Worm (Caenorhabditis elegans) whole organism, young adult: ENCODE data around the gene F12E12.2.

Experiments
- F39B2.1 ChIP-seq: fragments of 200-800 bp; sonication (Bioruptor generic); IDR thresholded peaks from 2 replicates; pipeline ENCODE4 v1.3.6; 2022; ENCODE audit warnings: missing genetic modification reagents, missing genetic modification characterization, missing compliant biosample characterization
- Y53G8AR.9 ChIP-seq: fragments of 200-800 bp; sonication (Bioruptor generic); conservative IDR thresholded peaks from 2 replicates; pipeline ENCODE4 v1.3.6; 2022; ENCODE audit warnings: missing genetic modification reagents, missing genetic modification characterization, missing compliant biosample characterization
- aptf-3 ChIP-seq: fragments of 200-800 bp; sonication (Bioruptor generic); IDR thresholded peaks from 2 replicates; pipeline ENCODE4 v1.3.6; 2022; ENCODE audit warnings: missing genetic modification characterization, missing compliant biosample characterization
- ccch-3 ChIP-seq: fragments of 200-800 bp; sonication (Bioruptor generic); optimal IDR thresholded peaks from 2 replicates; lab custom pipeline; 2018; ENCODE audit warnings: mild to moderate bottlenecking, missing genetic modification characterization, missing compliant biosample characterization
- die-1 ChIP-seq: sonication (generic microtip); optimal IDR thresholded peaks from 2 replicates; lab custom pipeline; 2016; ENCODE audit warnings: missing genotype, mild to moderate bottlenecking, missing genetic modification characterization, missing compliant biosample characterization
- hlh-12 ChIP-seq: sonication (generic microtip); optimal IDR thresholded peaks from 2 replicates; lab custom pipeline; 2016; ENCODE audit warnings: missing genetic modification characterization, missing compliant biosample characterization
- hmg-20 ChIP-seq: fragments of 200-800 bp; sonication (Bioruptor generic); IDR thresholded peaks from 2 replicates; pipeline ENCODE4 v1.3.6; 2022; ENCODE audit warnings: missing genetic modification reagents, missing genetic modification characterization, missing compliant biosample characterization
- madf-10 ChIP-seq: sonication (generic microtip); optimal IDR thresholded peaks from 2 replicates; lab custom pipeline; 2016; ENCODE audit warnings: mild to moderate bottlenecking, missing genetic modification characterization, missing compliant biosample characterization
- pha-4 ChIP-seq: fragments of 150-350 bp; sonication (generic microtip); optimal IDR thresholded peaks from 2 replicates; lab custom pipeline; 2014; ENCODE audit warnings: missing biosample characterization, missing genetic modification reagents, missing genetic modification characterization
- unc-130 ChIP-seq: sonication (generic microtip); optimal IDR thresholded peaks from 2 replicates; lab custom pipeline; 2016; ENCODE audit warnings: missing genetic modification reagents, missing genetic modification characterization, missing compliant biosample characterization
- unc-62 ChIP-seq: fragments of 150-350 bp; optimal IDR thresholded peaks from 2 replicates; lab custom pipeline; 2014; ENCODE audit warnings: missing biosample characterization, missing genetic modification reagents, missing genetic modification characterization
- ztf-25 ChIP-seq: fragments of 200-800 bp; sonication (Bioruptor generic); IDR thresholded peaks from 2 replicates; pipeline ENCODE4 v1.3.6; 2022; ENCODE audit warnings: missing genetic modification reagents, missing genetic modification characterization, missing compliant biosample characterization

DNA sequence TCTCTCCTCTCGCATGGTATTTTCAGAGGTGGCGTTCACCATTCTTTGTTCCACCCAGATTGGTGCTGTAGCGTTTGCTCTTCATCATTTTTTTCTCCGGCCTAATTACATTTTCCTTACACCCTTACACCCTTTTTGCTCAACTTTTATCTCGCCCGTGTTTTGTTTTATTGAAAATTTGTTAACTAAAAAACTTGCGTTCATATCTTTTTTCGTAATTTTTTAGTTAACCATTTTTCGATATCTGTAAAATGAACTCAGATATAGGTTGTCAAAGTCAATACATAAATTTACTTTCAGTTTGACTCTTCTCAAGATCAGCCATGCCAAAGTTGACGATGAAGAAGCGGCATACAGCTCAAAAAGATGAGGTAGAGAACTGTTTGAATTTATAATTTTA is 1.8 kb downstream of the F12E12.2 start, which contains the start of gene F12E12.1:
- TF ChIP-seq unc-130 (GFP tag; lab: Kevin White, UChicago), result no peak
- TF ChIP-seq aptf-3 (GFP tag; lab: Robert Waterston, UW), result no peak
- TF ChIP-seq die-1, result no peak
- no peak for TF ChIP-seq pha-4
- no peak for TF ChIP-seq F39B2.1 (GFP tag; lab: Robert Waterston, UW)
- no peak for TF ChIP-seq hlh-12 (tag; lab: Kevin White, UChicago)
- no peak for TF ChIP-seq madf-10 (tag; lab: Kevin White, UChicago)
- no peak for TF ChIP-seq hmg-20 (GFP tag; lab: Robert Waterston, UW)
- TF ChIP-seq unc-62, result no peak
- TF ChIP-seq ccch-3 (GFP tag; lab: Kevin White, UChicago), result no peak
- no peak for TF ChIP-seq ztf-25 (GFP tag; lab: Robert Waterston, UW)
- no peak for TF ChIP-seq Y53G8AR.9
